Worm (Caenorhabditis elegans) whole organism, L1 larva: Measurements from ENCODE around the gene F32D8.1.

ENCODE experiments used
- C04F5.9 ChIP-seq: sonication (generic microtip); optimal IDR thresholded peaks from 2 replicates; lab custom pipeline; 2016; ENCODE audit warnings: missing genetic modification characterization, missing compliant biosample characterization
- alr-1 ChIP-seq: fragments of 200-800 bp; sonication (Bioruptor generic); optimal IDR thresholded peaks from 2 replicates; lab custom pipeline; 2018; ENCODE audit warnings: borderline replicate concordance, mild to moderate bottlenecking, missing genetic modification characterization, missing compliant biosample characterization
- ama-1 ChIP-seq: fragments of 150-350 bp; optimal IDR thresholded peaks from 2 replicates; lab custom pipeline; 2014
- blmp-1 ChIP-seq: fragments of 150-350 bp; optimal IDR thresholded peaks from 2 replicates; lab custom pipeline; 2014; ENCODE audit warnings: missing biosample characterization, missing genetic modification characterization
- ceh-63 ChIP-seq: fragments of 200-800 bp; sonication (Bioruptor generic); optimal IDR thresholded peaks from 2 replicates; lab custom pipeline; 2018; ENCODE audit warnings: mild to moderate bottlenecking, missing genetic modification characterization, missing compliant biosample characterization
- ceh-82 ChIP-seq, 3 experiments: fragments of 150-350 bp in 1 of 3; sonication (generic microtip) in 2 of 3; optimal IDR thresholded peaks; 2 replicates each; lab custom pipeline; 2014 to 2017; ENCODE audit warnings: missing biosample characterization in 3 of 3, missing genetic modification characterization in 3 of 3
- ceh-90 ChIP-seq: sonication (generic microtip); optimal IDR thresholded peaks from 2 replicates; lab custom pipeline; 2016; ENCODE audit warnings: missing genetic modification characterization, missing compliant biosample characterization
- dpl-1 ChIP-seq, 3 experiments: fragments of 150-350 bp in 2 of 3; sonication (generic microtip) in 1 of 3; optimal IDR thresholded peaks; 2 replicates each; lab custom pipeline; 2014 to 2017; ENCODE audit warnings: missing biosample characterization in 3 of 3, missing genetic modification characterization in 3 of 3, missing genetic modification reagents in 3 of 3
- efl-1 ChIP-seq, 4 experiments: fragments of 150-350 bp; optimal IDR thresholded peaks in 3 of 4; peaks in 1 of 4; 1 replicate in 1 of 4; 2 replicates in 3 of 4; lab custom pipeline; 2014; ENCODE audit warnings: missing biosample characterization in 2 of 4, missing genetic modification characterization in 2 of 4, missing genetic modification reagents in 2 of 4
- egl-27 ChIP-seq, 2 experiments: fragments of 150-350 bp in 1 of 2; sonication (generic microtip); optimal IDR thresholded peaks; 3 replicates each; lab custom pipeline; 2017 to 2018; ENCODE audit warnings: missing biosample characterization in 2 of 2, missing genetic modification characterization in 2 of 2, missing genetic modification reagents in 2 of 2
- elt-2 ChIP-seq: sonication (generic microtip); optimal IDR thresholded peaks from 2 replicates; lab custom pipeline; 2016; ENCODE audit warnings: missing genetic modification characterization, mild to moderate bottlenecking, inconsistent platforms, missing compliant biosample characterization, missing genetic modification reagents
- elt-3 ChIP-seq, 6 experiments: fragments of 150-350 bp in 1 of 6; sonication (generic microtip); optimal IDR thresholded peaks; 2 replicates each; lab custom pipeline; 2017 to 2018; ENCODE audit warnings: missing biosample characterization in 6 of 6, missing genetic modification characterization in 6 of 6, inconsistent platforms in 1 of 6
- ets-5 ChIP-seq: fragments of 200-800 bp; sonication (Bioruptor generic); IDR thresholded peaks from 2 replicates; pipeline ENCODE4 v1.3.6; 2022; ENCODE audit warnings: missing genetic modification characterization, missing compliant biosample characterization
- fkh-10 ChIP-seq: sonication (generic microtip); optimal IDR thresholded peaks from 2 replicates; lab custom pipeline; 2017; ENCODE audit warnings: missing biosample characterization, missing genetic modification reagents, missing genetic modification characterization
- fkh-4 ChIP-seq: sonication (generic microtip); optimal IDR thresholded peaks from 2 replicates; lab custom pipeline; 2016; ENCODE audit warnings: missing compliant biosample characterization, missing genetic modification characterization, borderline replicate concordance
- fos-1 ChIP-seq: fragments of 150-350 bp; optimal IDR thresholded peaks from 2 replicates; lab custom pipeline; 2014; ENCODE audit warnings: missing biosample characterization, missing genetic modification characterization
- hpl-2 ChIP-seq: fragments of 150-350 bp; optimal IDR thresholded peaks from 2 replicates; lab custom pipeline; 2014; ENCODE audit warnings: missing biosample characterization, missing genetic modification reagents, missing genetic modification characterization
- lin-15B ChIP-seq: fragments of 150-350 bp; sonication (generic microtip); optimal IDR thresholded peaks from 3 replicates; lab custom pipeline; 2014; ENCODE audit warnings: missing biosample characterization, missing genetic modification characterization
- lin-35 ChIP-seq, 2 experiments: fragments of 150-350 bp; optimal IDR thresholded peaks; 2 replicates each; lab custom pipeline; 2014; ENCODE audit warnings: missing biosample characterization in 2 of 2, missing genetic modification characterization in 2 of 2, missing genetic modification reagents in 2 of 2
- lin-39 ChIP-seq: fragments of 150-350 bp; optimal IDR thresholded peaks from 2 replicates; lab custom pipeline; 2014; ENCODE audit warnings: missing biosample characterization, missing genetic modification reagents, missing genetic modification characterization
- lir-3 ChIP-seq: sonication (generic microtip); optimal IDR thresholded peaks from 2 replicates; lab custom pipeline; 2016; ENCODE audit warnings: mild to moderate bottlenecking, missing genetic modification characterization, moderate library complexity, missing compliant biosample characterization; ENCODE audit not compliant: poor library complexity
- lsy-2 ChIP-seq, 2 experiments: fragments of 150-350 bp; optimal IDR thresholded peaks; 2 replicates each; lab custom pipeline; 2014; ENCODE audit warnings: missing biosample characterization in 2 of 2, missing genetic modification characterization in 2 of 2
- nhr-12 ChIP-seq: sonication (generic microtip); optimal IDR thresholded peaks from 2 replicates; lab custom pipeline; 2017; ENCODE audit warnings: missing biosample characterization, missing genetic modification characterization
- nhr-20 ChIP-seq: sonication (generic microtip); optimal IDR thresholded peaks from 2 replicates; lab custom pipeline; 2016; ENCODE audit warnings: mild to moderate bottlenecking, missing genetic modification characterization, missing compliant biosample characterization
- nhr-237 ChIP-seq: fragments of 150-350 bp; optimal IDR thresholded peaks from 2 replicates; lab custom pipeline; 2014; ENCODE audit warnings: missing biosample characterization, missing genetic modification characterization
- nhr-28 ChIP-seq: fragments of 150-350 bp; optimal IDR thresholded peaks from 2 replicates; lab custom pipeline; 2014; ENCODE audit warnings: missing biosample characterization, missing genetic modification characterization
- nhr-47 ChIP-seq: sonication (generic microtip); optimal IDR thresholded peaks from 2 replicates; lab custom pipeline; 2016; ENCODE audit warnings: mild to moderate bottlenecking, missing genetic modification characterization, moderate library complexity, missing compliant biosample characterization
- nhr-71 ChIP-seq: sonication (generic microtip); optimal IDR thresholded peaks from 2 replicates; lab custom pipeline; 2016; ENCODE audit warnings: mild to moderate bottlenecking, missing genetic modification characterization, moderate library complexity, missing compliant biosample characterization
- nhr-76 ChIP-seq: sonication (generic microtip); optimal IDR thresholded peaks from 2 replicates; lab custom pipeline; 2017; ENCODE audit warnings: missing biosample characterization, missing genetic modification characterization
- nhr-77 ChIP-seq: fragments of 150-350 bp; optimal IDR thresholded peaks from 2 replicates; lab custom pipeline; 2014; ENCODE audit warnings: missing biosample characterization, missing genetic modification characterization
- nhr-84 ChIP-seq: sonication (generic microtip); optimal IDR thresholded peaks from 2 replicates; lab custom pipeline; 2017; ENCODE audit warnings: missing biosample characterization, missing genetic modification characterization
- nhr-90 ChIP-seq: sonication (generic microtip); optimal IDR thresholded peaks from 2 replicates; lab custom pipeline; 2016; ENCODE audit warnings: mild to moderate bottlenecking, missing genetic modification characterization, missing compliant biosample characterization; ENCODE audit not compliant: poor library complexity
- pax-3 ChIP-seq: fragments of 200-800 bp; sonication (Bioruptor generic); optimal IDR thresholded peaks from 2 replicates; lab custom pipeline; 2018; ENCODE audit warnings: mild to moderate bottlenecking, missing genetic modification characterization, moderate library complexity, missing compliant biosample characterization
- skn-1 ChIP-seq: fragments of 150-350 bp; optimal IDR thresholded peaks from 2 replicates; lab custom pipeline; 2014; ENCODE audit warnings: missing biosample characterization, missing genetic modification characterization
- snu-23 ChIP-seq: sonication (generic microtip); optimal IDR thresholded peaks from 2 replicates; lab custom pipeline; 2016; ENCODE audit warnings: missing genetic modification characterization, missing compliant biosample characterization
- sox-4 ChIP-seq: sonication (generic microtip); optimal IDR thresholded peaks from 2 replicates; lab custom pipeline; 2016; ENCODE audit warnings: missing genetic modification characterization, missing compliant biosample characterization
- sptf-1 ChIP-seq: fragments of 150-350 bp; optimal IDR thresholded peaks from 2 replicates; lab custom pipeline; 2014; ENCODE audit warnings: missing biosample characterization, missing genetic modification characterization
- swsn-7 ChIP-seq: sonication (generic microtip); optimal IDR thresholded peaks from 2 replicates; lab custom pipeline; 2016; ENCODE audit warnings: missing genetic modification characterization, missing compliant biosample characterization
- tbx-2 ChIP-seq: sonication (generic microtip); optimal IDR thresholded peaks from 2 replicates; lab custom pipeline; 2016; ENCODE audit warnings: missing genetic modification characterization, missing compliant biosample characterization
- tlp-1 ChIP-seq: fragments of 150-350 bp; optimal IDR thresholded peaks from 2 replicates; lab custom pipeline; 2014; ENCODE audit warnings: missing biosample characterization, missing genetic modification characterization
- unc-130 ChIP-seq: fragments of 150-350 bp; optimal IDR thresholded peaks from 2 replicates; lab custom pipeline; 2017; ENCODE audit warnings: missing biosample characterization, missing genetic modification characterization, inconsistent platforms
- unc-62 ChIP-seq: fragments of 150-350 bp; optimal IDR thresholded peaks from 2 replicates; lab custom pipeline; 2014; ENCODE audit warnings: missing biosample characterization, missing genetic modification reagents, missing genetic modification characterization
- unc-98 ChIP-seq: fragments of 200-800 bp; sonication (Bioruptor generic); IDR thresholded peaks from 2 replicates; pipeline ENCODE4 v1.3.6; 2022; ENCODE audit warnings: missing genetic modification characterization, missing compliant biosample characterization
- vab-15 ChIP-seq: sonication (generic microtip); optimal IDR thresholded peaks from 2 replicates; lab custom pipeline; 2017; ENCODE audit warnings: missing genotype, mild to moderate bottlenecking, missing genetic modification characterization, missing compliant biosample characterization
- zag-1 ChIP-seq: fragments of 150-350 bp; optimal IDR thresholded peaks from 2 replicates; lab custom pipeline; 2014; ENCODE audit warnings: missing biosample characterization, missing genetic modification characterization

F32D8.1 gene

DNA sequence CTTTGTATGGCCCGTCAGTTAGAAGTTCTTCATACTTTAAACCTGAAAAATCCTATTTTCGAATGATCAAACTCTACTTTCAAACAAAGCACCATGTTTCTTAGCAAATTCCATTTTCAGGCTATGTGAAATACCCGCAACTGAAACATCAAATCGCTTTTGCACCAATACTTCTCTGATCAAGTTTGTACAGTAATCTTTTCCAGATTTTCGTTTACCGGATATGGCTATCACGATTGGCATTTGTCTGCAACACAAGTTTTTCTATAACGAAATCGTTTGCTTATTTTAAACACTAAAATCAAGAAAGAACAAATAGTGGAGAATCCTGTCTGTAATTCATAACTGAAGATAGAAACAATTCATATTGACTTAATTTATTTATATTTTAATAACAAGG is 15.7 kb downstream of the F32D8.1 start, which contains the start of gene F32D8.13:
Gene F32D8.13, minus strand, starts transcription at position 249 of the 400 bp plus-strand sequence.
- TF ChIP-seq nhr-90 (tag; lab: Kevin White, UChicago) (peak; percentile 33), elt-2 (tag; lab: Kevin White, UChicago) (peak; percentile 14), alr-1 (tag; lab: Kevin White, UChicago) (no peak), nhr-71 (tag; lab: Kevin White, UChicago) (peak; percentile 40), ceh-63 (GFP tag; lab: Kevin White, UChicago) (no peak), unc-130 (tag; lab: Kevin White, UChicago) (no peak), lsy-2 (tag; optimal IDR thresholded peaks at IDR 0.05; lab: Kevin White, UChicago) (peak; percentile 12 to 20), ama-1 (no peak)

DNA sequence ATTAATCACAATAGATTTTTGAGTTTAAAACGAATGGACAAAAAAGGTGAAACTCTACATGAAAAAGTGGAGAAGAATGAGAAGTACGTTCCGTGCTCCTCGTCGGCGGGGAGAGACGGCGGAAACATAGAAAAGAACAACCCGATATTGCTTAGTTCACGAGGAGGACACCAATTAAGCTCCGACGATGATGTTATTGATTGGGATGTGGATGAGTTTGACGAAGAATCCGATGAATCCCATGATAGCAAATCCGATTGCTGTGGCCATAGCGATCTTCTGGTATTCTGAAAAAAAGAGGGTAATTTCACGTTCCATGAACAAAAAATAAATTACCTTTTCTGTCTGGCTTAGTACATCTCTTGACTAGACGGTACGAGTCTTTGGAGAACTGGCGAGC is 16.1 kb downstream of the F32D8.1 start:
- TF ChIP-seq efl-1 (optimal IDR thresholded peaks at IDR 0.05; lab: Kevin White, UChicago), result no peak
- peak in 1 of 2 experiments; percentile 90 for TF ChIP-seq efl-1 (GFP tag; optimal IDR thresholded peaks at IDR 0.05 in 1 of 2; lab: Kevin White, UChicago)
- TF ChIP-seq zag-1 (tag; lab: Kevin White, UChicago), result no peak
- TF ChIP-seq unc-62 (GFP tag; lab: Kevin White, UChicago), result no peak
- no peak for TF ChIP-seq nhr-28 (tag; lab: Kevin White, UChicago)

DNA sequence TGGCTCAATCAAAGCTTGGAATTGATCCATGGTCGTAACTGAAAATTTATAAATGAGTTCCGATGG is 16.3 kb downstream of the F32D8.1 start, which contains the start of gene sec-61.G:
Gene sec-61.G, minus strand, starts transcription at position 38 of the 66 bp plus-strand sequence.
- TF ChIP-seq lin-39 (tag; lab: Kevin White, UChicago) (no peak), nhr-76 (tag; lab: Kevin White, UChicago) (no peak), lin-15B (tag; lab: Kevin White, UChicago) (no peak), ama-1 (no peak), unc-130 (tag; lab: Kevin White, UChicago) (no peak), vab-15 (tag; lab: Kevin White, UChicago) (no peak), nhr-20 (tag; lab: Kevin White, UChicago) (no peak), nhr-47 (tag; lab: Kevin White, UChicago) (no peak), lir-3 (no peak), skn-1 (tag; lab: Kevin White, UChicago) (no peak), ets-5 (GFP tag; lab: Robert Waterston, UW) (no peak), ceh-90 (tag; lab: Kevin White, UChicago) (no peak)

- TF ChIP-seq C04F5.9 (tag; lab: Kevin White, UChicago) (peak; percentile 96), nhr-12 (tag; lab: Kevin White, UChicago) (peak; percentile 31), snu-23 (GFP tag; lab: Kevin White, UChicago) (peak; percentile 99), nhr-77 (tag; lab: Kevin White, UChicago) (peak; percentile 97), blmp-1 (peak; percentile 92), ceh-82 (tag; optimal IDR thresholded peaks at IDR 0.05; lab: Kevin White, UChicago) (peak; percentile 98 to 99 (median 98)), lin-39 (tag; lab: Kevin White, UChicago) (peak; percentile 97), nhr-20 (tag; lab: Kevin White, UChicago) (peak; percentile 99), sptf-1 (tag; lab: Kevin White, UChicago) (no peak), nhr-237 (tag; lab: Kevin White, UChicago) (peak; percentile 94), nhr-47 (tag; lab: Kevin White, UChicago) (peak; percentile 99), pax-3 (tag; lab: Kevin White, UChicago) (peak; percentile 99), tlp-1 (tag; lab: Kevin White, UChicago) (no peak), sox-4 (tag; lab: Kevin White, UChicago) (peak; percentile 97), nhr-76 (tag; lab: Kevin White, UChicago) (peak; percentile 99), lsy-2 (tag; optimal IDR thresholded peaks at IDR 0.05; lab: Kevin White, UChicago) (peak; percentile 97), alr-1 (tag; lab: Kevin White, UChicago) (no peak), tbx-2 (tag; lab: Kevin White, UChicago) (peak; percentile 99), hpl-2 (peak; percentile 84), lin-35 (GFP tag; optimal IDR thresholded peaks at IDR 0.05; lab: Kevin White, UChicago) (peak; percentile 100), unc-130 (tag; lab: Kevin White, UChicago) (peak; percentile 99), dpl-1 (GFP tag; optimal IDR thresholded peaks at IDR 0.05; lab: Kevin White, UChicago) (peak; percentile 100), swsn-7 (tag; lab: Kevin White, UChicago) (peak; percentile 99), nhr-71 (tag; lab: Kevin White, UChicago) (peak; percentile 100), fkh-10 (peak; percentile 96), nhr-90 (tag; lab: Kevin White, UChicago) (peak; percentile 99), unc-98 (GFP tag; lab: Robert Waterston, UW) (peak; percentile 61; the same call in 1 of the 2 replicates), elt-3 (tag; optimal IDR thresholded peaks at IDR 0.05; lab: Kevin White, UChicago) (peak in 5 of 6 experiments; percentile 91 to 99 (median 98)), lin-15B (tag; lab: Kevin White, UChicago) (peak; percentile 98), fkh-4 (tag; lab: Kevin White, UChicago) (peak; percentile 88), nhr-84 (tag; lab: Kevin White, UChicago) (peak; percentile 45), egl-27 (tag; optimal IDR thresholded peaks at IDR 0.05; lab: Kevin White, UChicago) (peak; percentile 83 to 87), fos-1 (tag; lab: Kevin White, UChicago) (peak; percentile 97)
Measured at ce11 chrV:10897172-10897571, 16.5 kb downstream of the F32D8.1 start.
